Fruit fly (Drosophila melanogaster): ENCODE data around the gene Mpcp2.

Mpcp2 gene

dm6 chr3L:14567140-14567539 lies 29.7 kb downstream of the Mpcp2 start, which contains the start of gene CG42758:
TSS of gene CG42758 (plus strand) at chr3L:14567440.
- TF ChIP-seq Dll (optimal IDR thresholded peaks at IDR 0.05) (no peak), usp (GFP tag; optimal IDR thresholded peaks at IDR 0.05) (no peak), EcR (GFP tag; optimal IDR thresholded peaks at IDR 0.05) (no peak), pan (optimal IDR thresholded peaks at IDR 0.05) (no peak), psq (optimal IDR thresholded peaks at IDR 0.05) (no peak), CG8478 (optimal IDR thresholded peaks at IDR 0.05) (no peak)

DNA sequence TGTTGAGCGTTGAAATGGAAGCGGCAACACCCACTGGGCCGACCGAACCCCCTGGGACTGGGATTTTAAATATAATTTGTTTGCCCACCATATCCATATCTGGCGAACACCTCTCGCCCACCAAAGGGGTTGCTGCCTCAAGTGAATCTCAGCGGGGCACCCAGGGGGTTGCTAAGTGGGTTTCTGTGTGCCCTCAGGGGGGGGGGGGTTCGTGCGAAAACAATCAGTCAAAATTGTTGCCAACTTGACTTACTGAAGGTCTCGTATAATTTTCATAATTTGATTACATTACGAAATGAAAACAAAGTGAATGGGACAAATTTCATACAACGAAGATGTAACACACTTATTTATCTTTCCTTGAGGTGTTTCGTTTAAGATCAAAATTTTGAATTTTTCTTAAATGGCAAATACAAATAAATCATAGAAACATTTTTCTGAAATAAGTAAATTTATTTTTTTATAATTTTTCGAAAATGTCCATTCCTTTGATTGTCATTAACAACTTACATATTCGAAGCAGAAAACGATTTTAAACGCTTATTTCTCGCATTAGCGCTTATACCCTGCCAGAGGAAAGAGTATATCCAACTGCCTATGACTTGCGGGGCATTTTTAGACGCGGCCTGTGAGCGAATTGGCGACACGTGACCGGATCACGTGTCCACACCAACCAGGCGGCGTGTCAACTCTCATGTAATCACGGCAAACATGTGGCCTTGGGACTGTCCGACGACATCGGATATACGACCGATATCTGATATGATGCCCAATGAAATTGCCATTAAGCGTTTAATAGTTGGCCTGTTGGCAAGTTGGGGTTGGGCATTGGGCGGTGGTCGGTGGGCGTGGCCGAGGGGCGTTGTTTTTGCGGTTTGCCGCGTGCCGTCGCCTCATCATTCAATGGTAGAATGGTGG lies 32.4 kb downstream of the Mpcp2 start:
- no peak for TF ChIP-seq EcR (GFP tag; optimal IDR thresholded peaks at IDR 0.05)
- TF ChIP-seq usp (GFP tag; optimal IDR thresholded peaks at IDR 0.05), result no peak
- TF ChIP-seq CG8478 (optimal IDR thresholded peaks at IDR 0.05), result no peak
- no peak for TF ChIP-seq pan (optimal IDR thresholded peaks at IDR 0.05)
- no peak for TF ChIP-seq psq (optimal IDR thresholded peaks at IDR 0.05)
- no peak for TF ChIP-seq Dll (optimal IDR thresholded peaks at IDR 0.05)

- TF ChIP-seq Dll (optimal IDR thresholded peaks at IDR 0.05) (no peak), usp (GFP tag; optimal IDR thresholded peaks at IDR 0.05) (no peak), EcR (GFP tag; optimal IDR thresholded peaks at IDR 0.05) (no peak)
Measured at dm6 chr3L:14574649-14575048, 37.2 kb downstream of the Mpcp2 start.

- no peak for TF ChIP-seq pan (optimal IDR thresholded peaks at IDR 0.05)
Measured at dm6 chr3L:14575974-14576373, 38.5 kb downstream of the Mpcp2 start.

dm6 chr3L:14578896-14579295 lies 41.4 kb downstream of the Mpcp2 start:
- TF ChIP-seq Dll (optimal IDR thresholded peaks at IDR 0.05) (no peak), psq (optimal IDR thresholded peaks at IDR 0.05) (no peak), usp (GFP tag; optimal IDR thresholded peaks at IDR 0.05) (no peak), CG8478 (optimal IDR thresholded peaks at IDR 0.05) (peak; percentile 17), EcR (GFP tag; optimal IDR thresholded peaks at IDR 0.05) (no peak), pan (optimal IDR thresholded peaks at IDR 0.05) (no peak)

DNA sequence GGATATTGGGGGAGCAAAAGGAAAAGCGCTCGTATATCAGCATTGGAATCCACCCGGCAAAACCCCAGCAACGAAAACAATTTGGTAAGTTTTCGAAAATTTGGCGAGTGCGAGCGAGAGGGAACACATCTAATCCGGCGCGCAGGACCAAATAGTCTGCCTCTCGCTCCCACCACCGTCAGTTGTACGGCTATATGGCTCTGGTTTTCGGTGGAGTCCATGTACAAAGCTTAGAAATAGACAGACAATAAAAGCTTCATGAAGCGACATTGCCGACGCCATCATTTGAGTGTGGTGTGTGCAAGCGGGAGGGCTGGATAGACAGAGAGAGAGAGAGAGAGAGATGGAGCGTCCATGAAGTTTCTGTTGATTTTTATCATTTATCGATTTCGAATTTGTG lies 42.8 kb downstream of the Mpcp2 start:
- TF ChIP-seq psq (optimal IDR thresholded peaks at IDR 0.05) (no peak), usp (GFP tag; optimal IDR thresholded peaks at IDR 0.05) (no peak), Dll (optimal IDR thresholded peaks at IDR 0.05) (no peak), EcR (GFP tag; optimal IDR thresholded peaks at IDR 0.05) (no peak), CG8478 (optimal IDR thresholded peaks at IDR 0.05) (no peak), pan (optimal IDR thresholded peaks at IDR 0.05) (no peak)

DNA sequence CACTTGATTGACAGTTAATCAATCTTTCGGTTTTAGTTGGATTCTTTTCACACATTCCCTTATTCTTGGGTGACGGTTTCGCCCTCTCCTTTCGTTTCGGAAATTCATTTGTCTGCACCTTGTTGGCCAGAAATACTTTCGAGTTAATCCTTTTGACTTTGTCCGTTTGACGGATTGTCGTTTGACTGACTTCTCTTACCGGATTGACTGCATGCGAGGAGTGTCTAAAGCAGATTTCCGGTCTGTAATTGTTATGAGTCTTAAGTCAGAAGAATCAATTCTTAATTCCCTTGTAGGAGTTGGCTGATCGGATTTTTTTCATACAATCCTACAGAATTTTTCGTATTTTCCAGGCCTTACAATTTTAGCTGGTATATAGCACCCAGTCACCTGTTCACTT lies 45.3 kb downstream of the Mpcp2 start:
- no peak for TF ChIP-seq Dll (optimal IDR thresholded peaks at IDR 0.05)
- TF ChIP-seq pan (optimal IDR thresholded peaks at IDR 0.05), result no peak
- no peak for TF ChIP-seq usp (GFP tag; optimal IDR thresholded peaks at IDR 0.05)
- TF ChIP-seq CG8478 (optimal IDR thresholded peaks at IDR 0.05), result no peak
- no peak for TF ChIP-seq psq (optimal IDR thresholded peaks at IDR 0.05)
- TF ChIP-seq EcR (GFP tag; optimal IDR thresholded peaks at IDR 0.05), result no peak

- TF ChIP-seq pan (optimal IDR thresholded peaks at IDR 0.05), result no peak
- TF ChIP-seq psq (optimal IDR thresholded peaks at IDR 0.05), result no peak
- TF ChIP-seq Dll (optimal IDR thresholded peaks at IDR 0.05), result no peak
- no peak for TF ChIP-seq CG8478 (optimal IDR thresholded peaks at IDR 0.05)
- no peak for TF ChIP-seq EcR (GFP tag; optimal IDR thresholded peaks at IDR 0.05)
- TF ChIP-seq usp (GFP tag; optimal IDR thresholded peaks at IDR 0.05), result no peak
Measured at dm6 chr3L:14583803-14584202, 46.4 kb downstream of the Mpcp2 start.

All from whole organism.